Worm (Caenorhabditis elegans) whole organism, late embryonic: Measurements from ENCODE around the gene str-4.

ENCODE experiments used
- C08G9.2 ChIP-seq: sonication (generic microtip); optimal IDR thresholded peaks from 2 replicates; lab custom pipeline; 2016; ENCODE audit warnings: mild to moderate bottlenecking, missing genetic modification characterization, moderate library complexity, missing compliant biosample characterization
- C38D4.7 ChIP-seq: fragments of 200-800 bp; sonication (Bioruptor generic); optimal IDR thresholded peaks from 2 replicates; lab custom pipeline; 2018; ENCODE audit warnings: mild to moderate bottlenecking, missing genetic modification characterization, moderate library complexity, missing compliant biosample characterization
- K02D7.2 ChIP-seq: sonication (generic microtip); optimal IDR thresholded peaks from 2 replicates; lab custom pipeline; 2017; ENCODE audit warnings: mild to moderate bottlenecking, missing genetic modification characterization, missing compliant biosample characterization
- T23F11.4 ChIP-seq: fragments of 200-800 bp; sonication (Bioruptor generic); optimal IDR thresholded peaks from 2 replicates; lab custom pipeline; 2018; ENCODE audit warnings: mild to moderate bottlenecking, missing genetic modification characterization, missing compliant biosample characterization
- ahr-1 ChIP-seq: sonication (generic microtip); optimal IDR thresholded peaks from 2 replicates; lab custom pipeline; 2016; ENCODE audit warnings: missing genetic modification characterization, missing compliant biosample characterization
- ama-1 ChIP-seq: fragments of 150-350 bp; optimal IDR thresholded peaks from 2 replicates; lab custom pipeline; 2014
- ceh-18 ChIP-seq: sonication (generic microtip); optimal IDR thresholded peaks from 2 replicates; lab custom pipeline; 2016; ENCODE audit warnings: missing genetic modification characterization, missing compliant biosample characterization
- ceh-19 ChIP-seq: fragments of 200-800 bp; sonication (Bioruptor generic); optimal IDR thresholded peaks from 2 replicates; lab custom pipeline; 2018; ENCODE audit warnings: mild to moderate bottlenecking, missing genetic modification characterization, missing compliant biosample characterization
- ceh-2 ChIP-seq: sonication (generic microtip); optimal IDR thresholded peaks from 2 replicates; lab custom pipeline; 2016; ENCODE audit warnings: missing genotype, missing genetic modification characterization, missing compliant biosample characterization
- ceh-31 ChIP-seq: sonication (generic microtip); optimal IDR thresholded peaks from 2 replicates; lab custom pipeline; 2016; ENCODE audit warnings: missing genetic modification characterization, missing compliant biosample characterization
- ceh-9 ChIP-seq: sonication (generic microtip); optimal IDR thresholded peaks from 2 replicates; lab custom pipeline; 2016; ENCODE audit warnings: mild to moderate bottlenecking, missing genetic modification characterization, inconsistent platforms, missing compliant biosample characterization
- dmd-4 ChIP-seq: sonication (generic microtip); optimal IDR thresholded peaks from 2 replicates; lab custom pipeline; 2016; ENCODE audit warnings: borderline replicate concordance, missing genetic modification characterization, missing compliant biosample characterization
- eyg-1 ChIP-seq: sonication (generic microtip); optimal IDR thresholded peaks from 2 replicates; lab custom pipeline; 2016; ENCODE audit warnings: missing genotype, missing genetic modification characterization, missing compliant biosample characterization
- fkh-6 ChIP-seq: sonication (generic microtip); optimal IDR thresholded peaks from 2 replicates; lab custom pipeline; 2016; ENCODE audit warnings: missing genetic modification characterization, missing compliant biosample characterization
- hlh-13 ChIP-seq: fragments of 200-800 bp; sonication (Bioruptor generic); optimal IDR thresholded peaks from 2 replicates; lab custom pipeline; 2018; ENCODE audit warnings: mild to moderate bottlenecking, missing genetic modification characterization, missing compliant biosample characterization
- hlh-6 ChIP-seq: sonication (generic microtip); optimal IDR thresholded peaks from 2 replicates; lab custom pipeline; 2016; ENCODE audit warnings: missing genotype, missing genetic modification characterization, missing compliant biosample characterization
- lin-11 ChIP-seq: fragments of 200-800 bp; sonication (Bioruptor generic); optimal IDR thresholded peaks from 2 replicates; lab custom pipeline; 2018; ENCODE audit warnings: mild to moderate bottlenecking, missing genetic modification characterization, missing compliant biosample characterization
- madf-2 ChIP-seq: sonication (generic microtip); optimal IDR thresholded peaks from 2 replicates; lab custom pipeline; 2017; ENCODE audit warnings: missing genetic modification characterization, missing compliant biosample characterization
- nfya-1 ChIP-seq: sonication (generic microtip); optimal IDR thresholded peaks from 2 replicates; lab custom pipeline; 2017; ENCODE audit warnings: missing genetic modification characterization, mild to moderate bottlenecking, missing compliant biosample characterization, antibody characterized with exemption, moderate library complexity
- nhr-11 ChIP-seq: fragments of 150-350 bp; optimal IDR thresholded peaks from 2 replicates; lab custom pipeline; 2014; ENCODE audit warnings: missing biosample characterization, missing genetic modification characterization
- nhr-232 ChIP-seq: sonication (generic microtip); optimal IDR thresholded peaks from 2 replicates; lab custom pipeline; 2016; ENCODE audit warnings: missing genetic modification characterization, missing compliant biosample characterization
- npax-4 ChIP-seq: sonication (generic microtip); optimal IDR thresholded peaks from 2 replicates; lab custom pipeline; 2016; ENCODE audit warnings: missing genetic modification characterization, missing compliant biosample characterization
- odd-2 ChIP-seq: sonication (generic microtip); optimal IDR thresholded peaks from 2 replicates; lab custom pipeline; 2017; ENCODE audit warnings: antibody characterized with exemption, mild to moderate bottlenecking, missing genetic modification characterization, missing compliant biosample characterization
- pag-3 ChIP-seq: sonication (generic microtip); optimal IDR thresholded peaks from 2 replicates; lab custom pipeline; 2016; ENCODE audit warnings: missing compliant biosample characterization, missing genetic modification characterization, borderline replicate concordance
- pqm-1 ChIP-seq: sonication (generic microtip); optimal IDR thresholded peaks from 2 replicates; lab custom pipeline; 2016; ENCODE audit warnings: missing genetic modification characterization, missing compliant biosample characterization
- rnt-1 ChIP-seq: sonication (generic microtip); optimal IDR thresholded peaks from 2 replicates; lab custom pipeline; 2016; ENCODE audit warnings: missing genetic modification characterization, missing compliant biosample characterization
- sox-2 ChIP-seq: fragments of 200-800 bp; sonication (Bioruptor generic); IDR thresholded peaks from 2 replicates; pipeline ENCODE4 v1.3.6; 2022; ENCODE audit warnings: missing genetic modification reagents, missing genetic modification characterization, missing compliant biosample characterization
- sox-4 ChIP-seq: sonication (generic microtip); optimal IDR thresholded peaks from 2 replicates; lab custom pipeline; 2017; ENCODE audit warnings: mild to moderate bottlenecking, missing genetic modification characterization, inconsistent platforms, missing compliant biosample characterization
- syd-9 ChIP-seq: sonication (generic microtip); optimal IDR thresholded peaks from 2 replicates; lab custom pipeline; 2016; ENCODE audit warnings: mild to moderate bottlenecking, missing genetic modification characterization, moderate library complexity, missing compliant biosample characterization
- tbx-2 ChIP-seq: sonication (generic microtip); optimal IDR thresholded peaks from 2 replicates; lab custom pipeline; 2016; ENCODE audit warnings: missing genetic modification characterization, missing compliant biosample characterization
- tbx-7 ChIP-seq: sonication (generic microtip); optimal IDR thresholded peaks from 2 replicates; lab custom pipeline; 2016; ENCODE audit warnings: missing genotype, missing genetic modification characterization, missing compliant biosample characterization
- ttx-3 ChIP-seq: sonication (generic microtip); optimal IDR thresholded peaks from 2 replicates; lab custom pipeline; 2016; ENCODE audit warnings: missing genetic modification reagents, missing genetic modification characterization, missing compliant biosample characterization
- unc-3 ChIP-seq, 2 experiments: fragments of 200-800 bp in 1 of 2; sonication (Bioruptor generic) in 1 of 2; sonication (generic microtip) in 1 of 2; conservative IDR thresholded peaks in 1 of 2; optimal IDR thresholded peaks in 1 of 2; 2 replicates each; pipeline versions ENCODE4 v1.3.6 to Lab custom; 2016 to 2022; ENCODE audit warnings: missing compliant biosample characterization in 2 of 2, missing genetic modification characterization in 2 of 2, missing genetic modification reagents in 1 of 2
- unc-55 ChIP-seq: sonication (generic microtip); optimal IDR thresholded peaks from 2 replicates; lab custom pipeline; 2017; ENCODE audit warnings: missing biosample characterization, missing genetic modification reagents, missing genetic modification characterization
- ztf-16 ChIP-seq: sonication (generic microtip); optimal IDR thresholded peaks from 2 replicates; lab custom pipeline; 2017; ENCODE audit warnings: missing genetic modification characterization, missing compliant biosample characterization

str-4 gene

ce11 chrV:13352415-13352814, 12.9 kb upstream of the str-4 start:
- no peak for TF ChIP-seq pag-3 (tag; lab: Kevin White, UChicago)
- TF ChIP-seq hlh-13 (GFP tag; lab: Kevin White, UChicago), result no peak
- no peak for TF ChIP-seq C38D4.7 (GFP tag; lab: Kevin White, UChicago)
- no peak for TF ChIP-seq K02D7.2 (tag; lab: Kevin White, UChicago)
- TF ChIP-seq ceh-19 (GFP tag; lab: Kevin White, UChicago), result no peak
- no peak for TF ChIP-seq odd-2 (tag; lab: Kevin White, UChicago)
- no peak for TF ChIP-seq ceh-18 (tag; lab: Kevin White, UChicago)
- TF ChIP-seq sox-4 (tag; lab: Kevin White, UChicago), result no peak
- no peak for TF ChIP-seq ama-1 (lab: Kevin White, UChicago)
- no peak for TF ChIP-seq fkh-6 (tag; lab: Kevin White, UChicago)
- no peak for TF ChIP-seq ceh-31 (tag; lab: Kevin White, UChicago)
- no peak for TF ChIP-seq eyg-1 (tag; lab: Kevin White, UChicago)
- no peak for TF ChIP-seq sox-2 (GFP tag; lab: Robert Waterston, UW)
- no peak for TF ChIP-seq unc-3 (GFP tag; conservative IDR thresholded peaks at IDR 0.05; lab: Robert Waterston, UW)
- no peak for TF ChIP-seq unc-3 (tag; optimal IDR thresholded peaks at IDR 0.05; lab: Kevin White, UChicago)

ce11 chrV:13351773-13352172, 12.2 kb upstream of the str-4 start:
- TF ChIP-seq eyg-1 (tag; lab: Kevin White, UChicago) (no peak), unc-55 (peak; percentile 31), pqm-1 (tag; lab: Kevin White, UChicago) (no peak), syd-9 (tag; lab: Kevin White, UChicago) (no peak), madf-2 (tag; lab: Kevin White, UChicago) (no peak)

DNA sequence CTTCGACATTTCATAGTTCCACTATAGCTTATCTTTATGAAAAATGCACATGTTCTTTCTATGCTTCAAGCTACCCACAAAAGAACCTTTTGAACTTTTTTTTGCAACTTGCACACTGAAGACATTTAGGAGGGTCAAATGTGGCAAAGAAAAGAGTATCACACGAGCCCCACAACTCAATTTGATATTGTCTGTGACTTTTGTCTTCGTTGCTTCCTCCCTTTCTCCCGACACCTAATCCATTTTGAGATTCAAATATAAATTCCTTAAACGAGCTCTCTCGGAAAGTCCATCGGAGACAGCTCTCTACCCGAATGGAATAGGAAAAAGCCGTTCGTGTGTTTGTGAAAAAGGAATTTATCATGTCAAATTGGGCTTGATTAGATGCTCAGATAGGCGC, 10.8 kb upstream of the str-4 start:
- TF ChIP-seq nfya-1 (tag; lab: Kevin White, UChicago), result no peak
- TF ChIP-seq nhr-232 (tag; lab: Kevin White, UChicago), result no peak
- no peak for TF ChIP-seq eyg-1 (tag; lab: Kevin White, UChicago)
- TF ChIP-seq ceh-9, result no peak
- no peak for TF ChIP-seq lin-11 (tag; lab: Kevin White, UChicago)
- TF ChIP-seq npax-4 (tag; lab: Kevin White, UChicago), result no peak
- no peak for TF ChIP-seq ztf-16 (tag; lab: Kevin White, UChicago)
- TF ChIP-seq, all 69 proteins: peak for 0

- TF ChIP-seq rnt-1 (tag; lab: Kevin White, UChicago), result peak; percentile 64
- no peak for TF ChIP-seq nhr-232 (tag; lab: Kevin White, UChicago)
- no peak for TF ChIP-seq tbx-7 (tag; lab: Kevin White, UChicago)
- TF ChIP-seq ceh-18 (tag; lab: Kevin White, UChicago), result peak; percentile 32
- TF ChIP-seq unc-55, result peak; percentile 43
- no peak for TF ChIP-seq ceh-2
Observed at ce11 chrV:13345867-13346328, 6.4 kb upstream of the str-4 start, which contains the start of gene twk-43. Gene twk-43, plus strand, starts transcription at chrV:13346278.

ce11 chrV:13342235-13342634, 2.7 kb upstream of the str-4 start:
- TF ChIP-seq ttx-3 (tag; lab: Kevin White, UChicago), result no peak
- TF ChIP-seq hlh-6 (tag; lab: Kevin White, UChicago), result no peak
- TF ChIP-seq dmd-4, result no peak

- no peak for TF ChIP-seq T23F11.4 (GFP tag; lab: Kevin White, UChicago)
- no peak for TF ChIP-seq madf-2 (tag; lab: Kevin White, UChicago)
- no peak for TF ChIP-seq C08G9.2 (tag; lab: Kevin White, UChicago)
- TF ChIP-seq npax-4 (tag; lab: Kevin White, UChicago), result no peak
- TF ChIP-seq nhr-11, result no peak
- no peak for TF ChIP-seq tbx-2 (tag; lab: Kevin White, UChicago)
- no peak for TF ChIP-seq ahr-1
- TF ChIP-seq pqm-1 (tag; lab: Kevin White, UChicago), result no peak
Observed at ce11 chrV:13338037-13338436, 1.5 kb downstream of the str-4 start.
